Worm (Caenorhabditis elegans): Measurements from ENCODE around the gene F18C5.9.

The F18C5.9 gene

ce11 chrII:6535957-6536424 lies 30.9 kb upstream of the F18C5.9 start, which contains the start of gene utp-20 (continued):
- TF ChIP-seq ztf-11 (tag; optimal IDR thresholded peaks at IDR 0.05) (no peak), nhr-12 (tag; optimal IDR thresholded peaks at IDR 0.05) (no peak), elt-3 (tag; optimal IDR thresholded peaks at IDR 0.05) (no peak), ceh-43 (GFP tag; optimal IDR thresholded peaks at IDR 0.05) (no peak)

DNA sequence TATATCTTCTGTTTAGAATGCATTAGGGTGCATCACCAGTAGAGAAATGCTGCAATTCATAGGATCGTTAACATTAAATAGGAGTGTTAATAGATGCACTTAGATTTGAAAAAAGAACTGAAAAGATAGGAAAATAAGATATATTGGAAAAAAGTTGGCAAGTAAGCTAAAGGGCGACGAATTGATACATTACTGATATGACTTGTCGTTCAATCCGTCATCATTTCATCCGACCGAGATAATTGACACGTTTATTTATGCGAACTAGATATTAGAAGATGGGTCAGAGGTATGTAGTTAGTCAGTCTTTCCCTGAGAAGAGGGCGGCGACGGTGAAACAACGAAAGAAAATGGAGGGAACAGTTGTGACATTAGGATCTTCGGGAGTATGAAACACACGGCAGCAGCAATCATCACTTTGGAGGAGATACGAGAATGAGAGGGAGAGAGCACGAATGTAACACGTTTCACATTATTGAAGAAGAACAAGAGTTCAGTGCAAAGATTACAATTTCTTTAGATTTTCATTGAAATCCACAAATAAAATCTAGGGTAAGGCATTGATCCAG lies 22.0 kb upstream of the F18C5.9 start, which contains the start of gene lron-15:
Gene lron-15 (minus strand): TSS at position 51 of the 569 bp plus-strand sequence.
- TF ChIP-seq hlh-1 (tag; optimal IDR thresholded peaks at IDR 0.05), result peak; percentile 92
- TF ChIP-seq ceh-43 (GFP tag; optimal IDR thresholded peaks at IDR 0.05), result no peak
- no peak for TF ChIP-seq mab-5 (tag; optimal IDR thresholded peaks at IDR 0.05)
- no peak for TF ChIP-seq tbx-8 (GFP tag; optimal IDR thresholded peaks at IDR 0.05)
- peak; percentile 46 for TF ChIP-seq unc-120 (tag; optimal IDR thresholded peaks at IDR 0.05; ENCODE audit: poor library complexity, severe bottlenecking)
- TF ChIP-seq nhr-76 (tag; optimal IDR thresholded peaks at IDR 0.05), result no peak
- TF ChIP-seq ceh-83 (GFP tag; optimal IDR thresholded peaks at IDR 0.05), result no peak
- TF ChIP-seq elt-1 (tag; optimal IDR thresholded peaks at IDR 0.05; ENCODE audit: borderline replicate concordance, insufficient read depth), result no peak
- TF ChIP-seq zip-8 (tag; optimal IDR thresholded peaks at IDR 0.05), result no peak
- peak; percentile 85 for TF ChIP-seq unc-62 (GFP tag; optimal IDR thresholded peaks at IDR 0.05)
- TF ChIP-seq elt-3 (tag; optimal IDR thresholded peaks at IDR 0.05), result no peak

DNA sequence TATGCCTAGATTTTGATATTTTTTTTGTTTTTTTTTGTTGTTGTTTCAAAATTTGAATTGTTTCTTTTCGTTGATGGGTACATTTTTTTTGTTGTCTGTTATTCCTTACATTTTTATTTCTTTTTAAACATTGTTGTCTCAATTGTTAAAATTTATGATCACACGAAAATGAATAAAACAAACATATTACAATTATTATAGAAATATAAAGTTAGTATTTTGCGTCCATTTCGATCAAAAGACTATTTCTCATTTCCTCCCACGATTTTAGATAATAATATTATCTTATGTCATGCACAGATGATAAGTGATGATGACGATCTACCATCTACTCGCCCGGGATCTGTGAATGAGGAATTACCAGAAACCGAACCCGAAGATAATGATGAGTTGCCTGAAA lies 12.3 kb upstream of the F18C5.9 start, which contains the start of gene wrn-1:
Gene wrn-1 (plus strand): TSS at position 301 of the 400 bp plus-strand sequence.
- TF ChIP-seq mab-5 (tag; optimal IDR thresholded peaks at IDR 0.05) (no peak), ceh-83 (GFP tag; optimal IDR thresholded peaks at IDR 0.05) (no peak), hlh-1 (tag; optimal IDR thresholded peaks at IDR 0.05) (no peak), cnd-1 (tag; optimal IDR thresholded peaks at IDR 0.05) (no peak), unc-39 (tag; optimal IDR thresholded peaks at IDR 0.05) (no peak), mep-1 (tag; optimal IDR thresholded peaks at IDR 0.05) (no peak)

DNA sequence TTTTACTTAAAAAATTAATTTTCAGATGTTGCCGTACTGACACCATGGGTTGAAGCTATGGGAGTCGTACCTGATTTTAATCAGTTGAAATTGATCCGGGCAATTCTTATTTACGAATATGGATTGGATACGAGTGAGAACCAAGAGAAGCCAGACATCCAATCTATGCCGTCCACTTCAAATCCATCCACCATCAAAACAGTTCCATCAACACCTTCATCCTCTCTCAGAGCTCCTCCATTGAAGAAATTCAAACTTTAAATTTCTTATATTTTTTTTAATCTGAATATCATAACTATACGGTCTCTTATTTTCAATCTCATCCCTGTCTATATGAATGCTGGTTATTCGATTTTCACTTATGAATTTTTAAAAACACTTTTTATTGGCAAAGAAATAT lies 8.0 kb upstream of the F18C5.9 start:
- TF ChIP-seq ham-2 (GFP tag; optimal IDR thresholded peaks at IDR 0.05) (no peak), sptf-1 (tag; optimal IDR thresholded peaks at IDR 0.05) (no peak), hlh-1 (tag; optimal IDR thresholded peaks at IDR 0.05) (no peak), snpc-4 (tag; optimal IDR thresholded peaks at IDR 0.05) (no peak), ceh-83 (GFP tag; optimal IDR thresholded peaks at IDR 0.05) (no peak), nhr-28 (tag; optimal IDR thresholded peaks at IDR 0.05) (no peak), mab-5 (tag; optimal IDR thresholded peaks at IDR 0.05) (no peak), zip-8 (tag; optimal IDR thresholded peaks at IDR 0.05) (no peak), unc-39 (tag; optimal IDR thresholded peaks at IDR 0.05) (no peak), ceh-39 (tag; optimal IDR thresholded peaks at IDR 0.05) (no peak), elt-3 (tag; optimal IDR thresholded peaks at IDR 0.05) (no peak), nhr-12 (tag; optimal IDR thresholded peaks at IDR 0.05) (no peak), drap-1 (GFP tag; optimal IDR thresholded peaks at IDR 0.05) (no peak), blmp-1 (tag; optimal IDR thresholded peaks at IDR 0.05) (no peak), cnd-1 (tag; optimal IDR thresholded peaks at IDR 0.05) (no peak)

ce11 chrII:6560291-6560690 lies 6.6 kb upstream of the F18C5.9 start:
- TF ChIP-seq zip-8 (tag; optimal IDR thresholded peaks at IDR 0.05) (no peak), sem-2 (GFP tag; optimal IDR thresholded peaks at IDR 0.05) (no peak), drap-1 (GFP tag; optimal IDR thresholded peaks at IDR 0.05) (no peak), mep-1 (tag; optimal IDR thresholded peaks at IDR 0.05) (no peak), nhr-237 (tag; optimal IDR thresholded peaks at IDR 0.05) (no peak), nhr-76 (tag; optimal IDR thresholded peaks at IDR 0.05) (no peak), flh-1 (GFP tag; optimal IDR thresholded peaks at IDR 0.05) (no peak), ces-1 (GFP tag; optimal IDR thresholded peaks at IDR 0.05) (no peak), blmp-1 (tag; optimal IDR thresholded peaks at IDR 0.05) (no peak), bed-3 (GFP tag; optimal IDR thresholded peaks at IDR 0.05) (no peak), nhr-2 (tag; optimal IDR thresholded peaks at IDR 0.05) (no peak), hlh-1 (tag; optimal IDR thresholded peaks at IDR 0.05) (no peak), M03D4.4 (tag; optimal IDR thresholded peaks at IDR 0.05) (no peak), nhr-12 (tag; optimal IDR thresholded peaks at IDR 0.05) (no peak), snpc-4 (tag; optimal IDR thresholded peaks at IDR 0.05) (no peak)
